Fruit fly (Drosophila melanogaster) whole organism, larva: ENCODE data around the gene Uba5.
A peak's percentile ranks its signal among the peaks of the same experiment; 100 is the strongest.

Source experiments
- noc ChIP-seq: fragments of 200-800 bp; sonication (Bioruptor generic); optimal IDR thresholded peaks from 3 replicates; lab custom pipeline; 2019; ENCODE audit warnings: missing biosample characterization, mild to moderate bottlenecking, missing genetic modification characterization, moderate library complexity

Uba5 gene

dm6 chrX:11501221-11501961 is 18.1 kb downstream of the Uba5 start:
- peak; percentile 23 for TF ChIP-seq noc (tag; lab: Kevin White, UChicago)

- no peak for TF ChIP-seq noc (tag; lab: Kevin White, UChicago)
These were observed 20.3 kb downstream of the Uba5 start for dm6 chrX:11503625-11504024.

dm6 chrX:11506210-11506609 is 22.9 kb downstream of the Uba5 start:
- TF ChIP-seq noc (tag; lab: Kevin White, UChicago) = no peak

DNA sequence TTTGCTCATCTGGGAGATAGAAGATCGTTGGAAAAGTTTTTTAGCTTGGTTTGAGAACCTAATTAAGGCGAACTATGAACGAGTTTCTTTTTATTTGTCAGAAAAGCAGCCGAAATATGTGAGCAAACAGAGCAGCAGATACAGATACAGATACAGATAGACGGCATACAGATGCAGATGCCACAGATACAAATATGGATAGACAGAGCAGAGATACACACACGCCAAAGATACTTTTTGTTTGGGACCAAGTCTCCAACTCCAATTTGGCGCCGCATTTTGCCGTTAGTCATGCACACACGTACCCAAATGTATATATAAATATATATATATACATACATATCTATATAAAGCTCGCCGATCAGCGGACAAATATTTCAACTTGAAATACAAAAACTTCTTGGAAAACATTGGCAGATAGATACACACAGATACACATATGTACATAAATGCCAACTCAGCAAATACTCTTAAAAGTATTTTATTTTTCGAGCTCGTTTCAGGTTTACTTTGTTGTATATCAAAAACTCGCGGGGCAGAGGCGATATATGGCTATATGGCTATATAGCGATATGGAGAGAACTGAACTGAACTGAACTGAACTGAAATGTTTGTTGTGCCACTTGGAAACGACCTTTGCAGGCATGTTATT is 26.9 kb downstream of the Uba5 start:
- TF ChIP-seq noc (tag; lab: Kevin White, UChicago) = no peak

DNA sequence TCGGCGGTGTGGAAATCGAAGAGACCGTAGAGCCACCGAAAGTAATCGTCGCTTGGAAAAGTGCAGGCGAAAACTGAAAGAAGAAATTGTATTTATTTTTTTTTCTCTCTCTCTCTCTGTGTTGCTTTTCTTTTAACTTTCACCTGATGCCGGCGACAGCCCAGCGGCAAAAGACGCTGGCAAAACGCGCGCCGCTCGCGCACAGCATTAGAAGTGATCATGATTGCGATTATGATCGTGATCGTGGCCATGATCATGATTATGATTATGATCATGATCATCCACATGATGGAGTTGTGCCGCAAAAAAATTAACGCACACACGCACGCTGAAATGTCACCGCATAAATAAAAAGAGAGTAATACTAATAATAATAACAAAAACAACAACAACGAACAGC is 28.0 kb downstream of the Uba5 start:
- TF ChIP-seq noc (tag; lab: Kevin White, UChicago) = no peak

DNA sequence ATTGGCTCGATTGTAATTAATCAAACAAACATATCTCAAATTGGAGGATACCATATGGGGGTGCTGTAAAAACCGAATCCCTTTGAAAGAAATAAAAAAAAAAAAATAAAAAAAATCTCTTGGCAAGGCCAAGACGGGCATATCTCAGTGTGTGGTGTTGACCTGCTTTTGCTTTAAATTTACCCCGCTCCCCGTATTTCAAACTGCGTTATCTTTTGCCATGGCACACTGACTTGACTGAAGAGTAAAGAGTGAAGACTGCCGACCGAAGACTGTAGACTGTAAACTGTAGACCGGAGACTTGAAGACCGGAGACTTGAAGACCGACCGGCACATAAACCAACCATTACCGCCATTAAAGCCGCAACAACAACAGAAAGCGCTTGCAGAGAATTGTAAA is 28.6 kb downstream of the Uba5 start:
- no peak for TF ChIP-seq noc (tag; lab: Kevin White, UChicago)

DNA sequence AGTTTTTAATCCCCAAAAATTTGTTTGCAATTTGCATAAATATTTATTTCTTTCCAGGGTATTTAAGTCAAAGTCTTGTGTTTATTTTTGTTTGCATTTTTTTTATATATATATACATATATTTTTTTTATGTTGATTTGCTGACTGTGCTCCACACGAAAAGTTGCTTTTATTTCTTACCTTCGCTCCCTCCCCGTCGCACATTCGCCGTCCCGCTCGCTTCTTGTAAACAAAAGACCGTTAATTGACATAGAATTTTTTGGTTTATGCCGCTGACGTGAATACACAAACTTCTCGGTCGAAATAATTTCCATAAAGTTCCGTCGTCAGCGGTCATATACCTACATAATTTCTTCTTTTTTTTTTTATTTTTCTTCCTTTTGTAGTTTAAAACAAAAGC is 29.6 kb downstream of the Uba5 start:
- no peak for TF ChIP-seq noc (tag; lab: Kevin White, UChicago)

DNA sequence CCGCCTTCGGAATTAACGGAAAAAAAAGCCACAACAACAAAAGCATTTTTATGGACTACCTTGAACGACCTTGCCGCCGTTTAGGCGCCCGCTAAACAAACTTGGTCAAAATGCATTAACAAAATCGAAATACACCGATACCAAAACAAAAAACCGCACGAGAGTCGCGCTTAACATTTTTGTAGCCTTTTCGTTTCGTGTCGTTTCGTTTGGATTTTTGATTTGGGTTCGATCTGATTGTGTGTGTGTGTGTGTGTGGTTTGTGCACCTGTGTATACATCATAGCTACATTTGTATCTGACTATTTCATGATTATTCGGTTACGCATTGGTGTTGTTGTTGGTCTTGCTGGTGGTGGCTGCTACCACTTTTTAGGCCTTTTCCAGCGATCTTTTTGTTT is 32.2 kb downstream of the Uba5 start:
- TF ChIP-seq noc (tag; lab: Kevin White, UChicago) = no peak

dm6 chrX:11517295-11517694 is 34.0 kb downstream of the Uba5 start:
- TF ChIP-seq noc (tag; lab: Kevin White, UChicago) = no peak

DNA sequence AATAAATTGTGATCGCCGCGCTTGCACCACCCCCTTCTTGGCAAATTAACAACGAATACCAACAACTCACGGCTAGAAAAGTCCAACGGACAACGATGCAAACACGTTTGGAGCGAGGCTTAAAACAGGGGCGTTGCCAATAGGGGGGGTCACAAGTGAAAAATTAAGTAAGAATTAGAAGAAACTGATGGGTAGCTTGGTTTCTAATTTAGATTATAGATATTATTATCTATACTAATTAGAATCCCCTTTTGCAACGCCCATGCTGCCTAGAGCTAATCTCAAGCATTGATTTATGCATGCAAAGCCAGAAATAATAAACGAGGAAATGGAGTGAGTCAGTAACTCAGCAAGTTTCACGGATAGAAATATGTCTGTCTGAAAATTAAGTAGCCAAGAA is 35.1 kb downstream of the Uba5 start:
- peak; percentile 87 for TF ChIP-seq noc (tag; lab: Kevin White, UChicago)

- no peak for TF ChIP-seq noc (tag; lab: Kevin White, UChicago)
These were observed 36.9 kb downstream of the Uba5 start for dm6 chrX:11520209-11520608.

DNA sequence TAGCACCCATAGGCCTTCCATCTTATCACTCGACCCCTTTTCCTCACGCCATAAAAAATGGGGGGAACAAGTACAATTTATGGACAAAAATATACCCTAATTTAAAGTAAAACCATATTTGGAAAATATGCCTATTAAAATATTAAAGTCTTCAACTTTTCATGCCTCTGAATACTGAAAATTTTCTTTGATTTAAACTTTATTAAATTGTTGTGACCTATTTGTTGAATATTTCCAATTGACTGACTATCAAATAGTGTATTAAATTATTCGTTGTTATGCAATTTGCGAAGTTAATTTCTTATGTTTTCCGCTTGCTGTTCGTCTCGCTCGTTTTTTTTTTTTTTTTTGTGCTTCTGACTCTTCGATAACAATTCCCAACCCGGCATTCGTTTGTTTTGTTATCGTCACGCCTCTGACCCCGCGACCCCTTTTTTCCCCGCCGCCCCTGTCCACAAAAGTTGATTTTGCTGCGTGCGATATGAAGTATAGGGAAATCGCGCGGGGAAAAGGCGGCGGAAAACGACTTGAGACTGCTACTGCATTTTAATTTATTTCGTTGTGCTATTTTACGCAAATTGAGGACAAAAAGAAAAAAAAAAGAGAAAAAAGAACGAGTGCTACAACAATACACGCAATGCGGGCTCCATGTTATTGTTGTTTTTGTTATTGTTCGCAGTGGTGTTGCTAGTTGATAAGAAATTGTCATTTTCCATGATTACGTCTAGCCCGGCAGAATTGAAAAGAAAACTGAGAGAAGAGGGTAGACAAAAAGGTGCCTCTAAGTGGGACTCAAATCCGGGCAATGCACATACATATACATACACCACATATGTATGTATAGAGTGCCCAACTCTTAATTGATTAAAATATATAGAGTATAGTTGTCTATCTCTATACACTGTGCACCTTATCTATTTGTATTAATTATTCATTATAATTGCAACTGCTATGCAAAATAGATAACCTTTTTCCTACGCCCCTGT is 38.5 kb downstream of the Uba5 start:
- peak; percentile 25 for TF ChIP-seq noc (tag; lab: Kevin White, UChicago)

DNA sequence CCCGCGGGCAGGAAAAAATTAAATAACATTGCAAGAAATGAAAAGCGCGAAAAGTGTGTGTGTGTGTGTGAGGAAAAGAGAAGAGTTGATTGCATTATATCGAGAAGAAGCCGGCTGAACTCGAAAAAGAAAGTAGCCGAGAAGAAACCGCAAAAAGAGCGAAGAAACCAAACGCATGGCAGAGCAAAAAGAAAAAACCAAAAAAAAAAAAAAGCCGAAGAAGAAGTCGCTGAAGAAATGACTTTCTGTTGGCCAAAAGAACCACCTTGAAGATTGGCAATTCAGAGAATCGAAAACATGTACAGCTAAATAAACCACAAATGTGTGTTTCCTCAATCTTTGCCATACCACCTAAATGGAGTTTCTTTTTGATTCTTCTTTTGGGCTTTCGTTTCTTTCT is 40.6 kb downstream of the Uba5 start:
- no peak for TF ChIP-seq noc (tag; lab: Kevin White, UChicago)

DNA sequence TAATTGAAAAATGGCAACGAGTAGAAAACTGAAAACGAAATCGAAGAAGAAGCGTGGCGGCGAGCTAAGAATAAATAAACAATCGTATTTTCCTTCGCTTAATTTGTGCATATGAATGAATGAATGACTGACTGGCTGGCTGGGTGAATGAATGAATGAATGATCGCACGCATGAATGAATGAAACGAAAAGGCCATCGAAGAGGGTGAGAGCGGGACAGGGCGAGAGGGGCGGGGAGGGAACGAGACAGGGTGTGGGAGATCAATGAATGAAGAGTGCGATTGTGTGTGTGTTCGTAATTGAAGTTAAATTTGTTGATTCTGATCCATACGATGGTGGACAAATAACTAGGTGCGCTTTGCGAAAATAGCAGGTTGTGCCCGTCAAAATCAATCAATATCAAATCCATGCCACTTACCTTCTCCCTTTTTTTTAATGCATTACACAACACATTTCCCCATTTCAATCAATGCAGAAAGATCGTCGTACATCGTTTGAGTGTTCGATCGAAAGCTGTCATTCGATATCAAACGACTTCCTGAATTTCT is 43.8 kb downstream of the Uba5 start:
- no peak for TF ChIP-seq noc (tag; lab: Kevin White, UChicago)

DNA sequence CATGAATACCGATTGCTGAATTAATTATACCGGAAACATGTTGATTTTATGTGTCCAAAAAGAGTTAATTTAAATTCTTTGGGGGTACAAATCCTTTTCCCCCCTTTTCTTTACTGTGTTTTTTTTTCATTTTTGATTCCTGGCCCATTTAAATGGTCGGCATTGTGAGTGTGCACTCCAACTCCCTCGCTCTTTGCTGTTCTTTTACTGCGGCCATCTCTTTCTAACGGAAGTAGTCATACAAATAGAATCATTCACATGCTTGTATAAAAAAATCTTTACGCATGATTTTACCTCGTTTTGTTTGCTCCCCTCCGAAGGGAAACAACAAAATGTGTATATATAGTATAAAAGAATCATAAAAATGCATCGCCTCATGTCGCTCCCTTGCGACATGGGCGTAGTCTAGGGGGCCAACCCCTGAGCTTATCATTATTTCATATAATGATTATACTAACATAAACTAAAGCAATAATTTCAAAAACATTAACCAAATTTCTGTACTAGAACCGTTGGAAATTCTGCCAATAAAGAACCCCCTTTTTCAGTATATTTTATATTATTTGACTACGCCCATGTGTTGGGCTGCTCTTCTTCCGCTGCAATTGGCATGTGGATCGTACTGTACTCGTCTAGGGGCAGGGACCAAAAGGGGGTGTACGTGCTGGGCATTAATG is 44.8 kb downstream of the Uba5 start:
- TF ChIP-seq noc (tag; lab: Kevin White, UChicago) = no peak
